Worm (Caenorhabditis elegans) whole organism, midembryonic: ENCODE measurements around the gene acr-10.

Experiments used
- T22C8.4 ChIP-seq: fragments of 200-800 bp; sonication (Bioruptor generic); IDR thresholded peaks from 2 replicates; pipeline ENCODE4 v1.3.6; 2022; ENCODE audit warnings: missing genetic modification characterization, missing compliant biosample characterization
- klf-2 ChIP-seq: fragments of 200-800 bp; sonication (Bioruptor generic); conservative IDR thresholded peaks from 2 replicates; pipeline ENCODE4 v1.3.6; 2022; ENCODE audit warnings: missing genetic modification reagents, missing genetic modification characterization, missing compliant biosample characterization

ce11 chrX:4006966-4007365 is 15.1 kb upstream of the acr-10 start:
- no peak for TF ChIP-seq klf-2 (GFP tag; lab: Robert Waterston, UW)
- TF ChIP-seq T22C8.4, result no peak
